Worm (Caenorhabditis elegans): Measurements from ENCODE around the gene C28H8.3.
A peak's percentile ranks its signal among the peaks of the same experiment; 100 is the strongest.

The C28H8.3 gene

ce11 chrIII:5943368-5944180 lies 35.1 kb downstream of the C28H8.3 start (continued):
- TF ChIP-seq blmp-1 (tag; optimal IDR thresholded peaks at IDR 0.05): no peak
- peak in 1 of 2 experiments; percentile 19 for TF ChIP-seq ztf-11 (tag; optimal IDR thresholded peaks at IDR 0.05)
- peak; percentile 48 for TF ChIP-seq nhr-85 (tag)
- peak; percentile 57 for TF ChIP-seq lir-3 (tag; optimal IDR thresholded peaks at IDR 0.05; ENCODE audit: poor library complexity)
- no peak for TF ChIP-seq aha-1 (tag; optimal IDR thresholded peaks at IDR 0.05)
- TF ChIP-seq xbp-1 (tag; optimal IDR thresholded peaks at IDR 0.05): peak; percentile 18
- TF ChIP-seq isw-1 (GFP tag; IDR thresholded peaks at IDR 0.05): no peak
- TF ChIP-seq sptf-1 (tag; optimal IDR thresholded peaks at IDR 0.05): no peak
- no peak for TF ChIP-seq pag-3 (tag; optimal IDR thresholded peaks at IDR 0.05; ENCODE audit: borderline replicate concordance, insufficient read depth)
- no peak for TF ChIP-seq zag-1 (tag; optimal IDR thresholded peaks at IDR 0.05)
- peak; percentile 3 for TF ChIP-seq dsc-1 (tag; optimal IDR thresholded peaks at IDR 0.05)
- TF ChIP-seq nhr-76 (tag; optimal IDR thresholded peaks at IDR 0.05): no peak
- TF ChIP-seq sup-37 (GFP tag; optimal IDR thresholded peaks at IDR 0.05): no peak
- no peak for TF ChIP-seq ceh-8 (GFP tag; optimal IDR thresholded peaks at IDR 0.05)
- peak in 1 of 2 experiments; percentile 18 for TF ChIP-seq lsy-2 (tag; optimal IDR thresholded peaks at IDR 0.05)
- TF ChIP-seq jun-1 (tag; optimal IDR thresholded peaks at IDR 0.05): no peak
- TF ChIP-seq lin-35 (GFP tag; optimal IDR thresholded peaks at IDR 0.05): peak in 1 of 2 experiments; percentile 45
- no peak for TF ChIP-seq lin-15B (tag; optimal IDR thresholded peaks at IDR 0.05)
- peak; percentile 54 for TF ChIP-seq nhr-71 (tag; optimal IDR thresholded peaks at IDR 0.05)
- TF ChIP-seq tlp-1 (tag; optimal IDR thresholded peaks at IDR 0.05): no peak
- TF ChIP-seq efl-1 (optimal IDR thresholded peaks at IDR 0.05): peak in 1 of 2 experiments; percentile 24
- peak in 1 of 2 experiments; percentile 92 for TF ChIP-seq efl-1 (GFP tag; optimal IDR thresholded peaks at IDR 0.05 in 1 of 2)
- TF ChIP-seq irx-1 (tag; optimal IDR thresholded peaks at IDR 0.05): no peak
- no peak for TF ChIP-seq rnt-1 (tag; optimal IDR thresholded peaks at IDR 0.05)
- no peak for TF ChIP-seq nhr-12 (tag; optimal IDR thresholded peaks at IDR 0.05)
- TF ChIP-seq ceh-63 (GFP tag; optimal IDR thresholded peaks at IDR 0.05): no peak
- peak; percentile 35; the same call in 1 of the 2 replicates for TF ChIP-seq grh-1 (GFP tag; IDR thresholded peaks at IDR 0.05)
- no peak for TF ChIP-seq C16A3.4 (tag; optimal IDR thresholded peaks at IDR 0.05)
- no peak for TF ChIP-seq lin-13 (GFP tag; optimal IDR thresholded peaks at IDR 0.05)
- no peak for TF ChIP-seq tbx-2 (tag; optimal IDR thresholded peaks at IDR 0.05)
- TF ChIP-seq nhr-237 (tag; optimal IDR thresholded peaks at IDR 0.05): no peak
- TF ChIP-seq unc-86 (tag; optimal IDR thresholded peaks at IDR 0.05): no peak
- no peak for TF ChIP-seq swsn-7 (tag; optimal IDR thresholded peaks at IDR 0.05)
- peak; percentile 22 for TF ChIP-seq ztf-4 (tag; optimal IDR thresholded peaks at IDR 0.05)
- TF ChIP-seq dpl-1 (GFP tag; optimal IDR thresholded peaks at IDR 0.05): no peak
- TF ChIP-seq egl-27 (tag; optimal IDR thresholded peaks at IDR 0.05): no peak
- TF ChIP-seq elt-3 (tag; optimal IDR thresholded peaks at IDR 0.05): no peak
- TF ChIP-seq pax-3 (tag; optimal IDR thresholded peaks at IDR 0.05): no peak
- peak; percentile 67 for TF ChIP-seq hpl-2 (GFP tag; optimal IDR thresholded peaks at IDR 0.05)
- no peak for TF ChIP-seq nhr-77 (tag; optimal IDR thresholded peaks at IDR 0.05)

ce11 chrIII:5945865-5946264 lies 37.4 kb downstream of the C28H8.3 start, which contains the start of gene F25B5.5:
F25B5.5 (minus strand) TSS chrIII:5946124.
- TF ChIP-seq nhr-12 (tag; optimal IDR thresholded peaks at IDR 0.05) (no peak), efl-1 (optimal IDR thresholded peaks at IDR 0.05) (no peak), efl-1 (GFP tag; optimal IDR thresholded peaks at IDR 0.05 in 1 of 2) (peak in 1 of 2 experiments; percentile 23)
